Fruit fly (Drosophila melanogaster) whole organism, prepupa: ENCODE measurements around the gene ND-51.
A peak's percentile ranks its signal among the peaks of the same experiment; 100 is the strongest.

Source experiments
- Blimp-1 ChIP-seq: fragments of 200-800 bp; sonication (Bioruptor generic); optimal IDR thresholded peaks from 3 replicates; lab custom pipeline; 2017; ENCODE audit warnings: missing biosample characterization, missing genetic modification characterization, mild to moderate bottlenecking, moderate library complexity, missing genetic modification reagents
- CG10669 ChIP-seq: fragments of 200-800 bp; sonication (Bioruptor generic); optimal IDR thresholded peaks from 3 replicates; lab custom pipeline; 2018; ENCODE audit warnings: missing biosample characterization, mild to moderate bottlenecking, missing genetic modification characterization, moderate library complexity
- CG11294 ChIP-seq: fragments of 200-800 bp; sonication (Bioruptor generic); IDR thresholded peaks from 2 replicates; pipeline ENCODE4 v1.3.6; 2022; ENCODE audit warnings: missing biosample characterization, missing genetic modification characterization
- CG11762 ChIP-seq: fragments of 200-800 bp; sonication (Bioruptor generic); optimal IDR thresholded peaks from 3 replicates; lab custom pipeline; 2016; ENCODE audit warnings: missing biosample characterization, missing genetic modification characterization; ENCODE audit not compliant: insufficient read depth
- CG11902 ChIP-seq: fragments of 200-800 bp; sonication (Bioruptor generic); optimal IDR thresholded peaks from 3 replicates; lab custom pipeline; 2016; ENCODE audit warnings: missing biosample characterization, missing genetic modification characterization
- CG1621 ChIP-seq: fragments of 200-800 bp; sonication (Bioruptor generic); optimal IDR thresholded peaks from 3 replicates; lab custom pipeline; 2018; ENCODE audit warnings: missing biosample characterization, mild to moderate bottlenecking, missing genetic modification characterization
- CG16779 ChIP-seq: fragments of 200-800 bp; sonication (Bioruptor generic); optimal IDR thresholded peaks from 3 replicates; lab custom pipeline; 2017; ENCODE audit warnings: missing biosample characterization, mild to moderate bottlenecking, missing genetic modification characterization
- CG3032 ChIP-seq: fragments of 200-800 bp; optimal IDR thresholded peaks from 2 replicates; lab custom pipeline; 2019; ENCODE audit warnings: missing biosample characterization, mild to moderate bottlenecking, missing genetic modification characterization, moderate library complexity
- CG31627 ChIP-seq: fragments of 200-800 bp; sonication (Bioruptor generic); optimal IDR thresholded peaks from 3 replicates; lab custom pipeline; 2016; ENCODE audit warnings: missing biosample characterization, missing genetic modification characterization
- CG32006 ChIP-seq: fragments of 200-800 bp; sonication (Bioruptor generic); optimal IDR thresholded peaks from 3 replicates; lab custom pipeline; 2017; ENCODE audit warnings: missing biosample characterization, mild to moderate bottlenecking, missing genetic modification characterization
- CG34406 ChIP-seq: fragments of 200-800 bp; sonication (Bioruptor generic); optimal IDR thresholded peaks from 3 replicates; lab custom pipeline; 2016; ENCODE audit warnings: missing biosample characterization, missing genetic modification characterization
- CG3919 ChIP-seq: fragments of 200-800 bp; sonication (Bioruptor generic); optimal IDR thresholded peaks from 3 replicates; lab custom pipeline; 2016; ENCODE audit warnings: missing biosample characterization, missing genetic modification characterization
- CG4318 ChIP-seq: fragments of 200-800 bp; sonication (Bioruptor generic); optimal IDR thresholded peaks from 3 replicates; lab custom pipeline; 2017; ENCODE audit warnings: missing biosample characterization, mild to moderate bottlenecking, missing genetic modification characterization
- CG6163 ChIP-seq: fragments of 200-800 bp; sonication (Bioruptor generic); IDR thresholded peaks from 3 replicates; pipeline ENCODE4 v1.3.6; 2022; ENCODE audit warnings: missing biosample characterization, missing genetic modification characterization
- CG6276 ChIP-seq: fragments of 200-800 bp; sonication (Bioruptor generic); optimal IDR thresholded peaks from 2 replicates; lab custom pipeline; 2017; ENCODE audit warnings: missing biosample characterization, mild to moderate bottlenecking, missing genetic modification characterization
- CG6808 ChIP-seq: fragments of 200-800 bp; sonication (Bioruptor generic); optimal IDR thresholded peaks from 3 replicates; lab custom pipeline; 2017; ENCODE audit warnings: missing biosample characterization, missing genetic modification characterization, mild to moderate bottlenecking, moderate library complexity, missing genetic modification reagents
- CG6854 ChIP-seq: fragments of 200-800 bp; sonication (Bioruptor generic); optimal IDR thresholded peaks from 2 replicates; lab custom pipeline; 2017; ENCODE audit warnings: missing biosample characterization, mild to moderate bottlenecking, missing genetic modification characterization
- CG8119 ChIP-seq: fragments of 200-800 bp; sonication (Bioruptor generic); IDR thresholded peaks from 3 replicates; pipeline ENCODE4 v1.3.6; 2022; ENCODE audit warnings: missing biosample characterization, missing genetic modification characterization
- CG8319 ChIP-seq: fragments of 200-800 bp; sonication (Bioruptor generic); optimal IDR thresholded peaks from 3 replicates; lab custom pipeline; 2016; ENCODE audit warnings: missing biosample characterization, missing genetic modification characterization
- CG8632 ChIP-seq: fragments of 200-800 bp; sonication (Bioruptor generic); optimal IDR thresholded peaks from 3 replicates; lab custom pipeline; 2016; ENCODE audit warnings: missing biosample characterization, missing genetic modification characterization
- CG9139 ChIP-seq: fragments of 200-800 bp; sonication (Bioruptor generic); optimal IDR thresholded peaks from 3 replicates; lab custom pipeline; 2017; ENCODE audit warnings: missing biosample characterization, mild to moderate bottlenecking, missing genetic modification characterization
- Eip75B ChIP-seq: fragments of 200-800 bp; sonication (Bioruptor generic); optimal IDR thresholded peaks from 3 replicates; lab custom pipeline; 2016; ENCODE audit warnings: missing biosample characterization, missing genetic modification characterization
- Eip78C ChIP-seq: fragments of 200-800 bp; sonication (Bioruptor generic); peaks from one replicate; lab custom pipeline; 2016; ENCODE audit warnings: missing biosample characterization, missing genetic modification characterization
- Ets96B ChIP-seq: fragments of 200-800 bp; optimal IDR thresholded peaks from 2 replicates; lab custom pipeline; 2019; ENCODE audit warnings: missing biosample characterization, mild to moderate bottlenecking, missing genetic modification characterization, moderate library complexity
- Gug ChIP-seq: fragments of 200-800 bp; sonication (Bioruptor generic); IDR thresholded peaks from 2 replicates; pipeline ENCODE4 v1.3.6; 2022; ENCODE audit warnings: missing biosample characterization, missing genetic modification characterization
- Hr38 ChIP-seq: sonication (Bioruptor generic); optimal IDR thresholded peaks from 2 replicates; lab custom pipeline; 2016; ENCODE audit warnings: missing biosample characterization, missing genetic modification characterization
- Hr39 ChIP-seq: fragments of 200-800 bp; sonication (Bioruptor generic); optimal IDR thresholded peaks from 2 replicates; lab custom pipeline; 2016; ENCODE audit warnings: missing biosample characterization, missing genetic modification characterization
- Lpt ChIP-seq: fragments of 200-800 bp; sonication (Bioruptor generic); optimal IDR thresholded peaks from 3 replicates; lab custom pipeline; 2016; ENCODE audit warnings: missing biosample characterization, missing genetic modification characterization
- Met ChIP-seq: fragments of 200-800 bp; sonication (Bioruptor generic); optimal IDR thresholded peaks from 3 replicates; lab custom pipeline; 2016; ENCODE audit warnings: missing biosample characterization, missing genetic modification characterization
- Sox102F ChIP-seq: fragments of 200-800 bp; sonication (Bioruptor generic); optimal IDR thresholded peaks from 2 replicates; lab custom pipeline; 2016; ENCODE audit warnings: missing biosample characterization, mild to moderate bottlenecking, missing genetic modification characterization
- Sox14 ChIP-seq: fragments of 200-800 bp; sonication (Bioruptor generic); optimal IDR thresholded peaks from 3 replicates; lab custom pipeline; 2016; ENCODE audit warnings: missing biosample characterization, missing genetic modification characterization
- Sox15 ChIP-seq: fragments of 200-800 bp; sonication (Bioruptor generic); optimal IDR thresholded peaks from 3 replicates; lab custom pipeline; 2016; ENCODE audit warnings: missing biosample characterization, missing genetic modification characterization
- achi ChIP-seq: fragments of 200-800 bp; sonication (Bioruptor generic); optimal IDR thresholded peaks from 3 replicates; lab custom pipeline; 2016; ENCODE audit warnings: missing biosample characterization, missing genetic modification characterization
- acj6 ChIP-seq: fragments of 200-800 bp; sonication (Bioruptor generic); optimal IDR thresholded peaks from 3 replicates; lab custom pipeline; 2016; ENCODE audit warnings: missing biosample characterization, missing genetic modification characterization
- cyc ChIP-seq: fragments of 200-800 bp; sonication (Bioruptor generic); optimal IDR thresholded peaks from 3 replicates; lab custom pipeline; 2016; ENCODE audit warnings: missing biosample characterization, missing genetic modification characterization
- dac ChIP-seq: fragments of 200-800 bp; sonication (Bioruptor generic); optimal IDR thresholded peaks from 2 replicates; lab custom pipeline; 2017; ENCODE audit warnings: missing biosample characterization, mild to moderate bottlenecking, missing genetic modification characterization
- eg ChIP-seq: fragments of 200-800 bp; sonication (Bioruptor generic); IDR thresholded peaks from 3 replicates; pipeline ENCODE4 v1.3.6; 2022; ENCODE audit warnings: missing biosample characterization, missing genetic modification characterization
- esn ChIP-seq: fragments of 200-800 bp; sonication (Bioruptor generic); optimal IDR thresholded peaks from 2 replicates; lab custom pipeline; 2016; ENCODE audit warnings: missing biosample characterization, mild to moderate bottlenecking, missing genetic modification characterization, moderate library complexity
- fd59A ChIP-seq: fragments of 200-800 bp; sonication (Bioruptor generic); optimal IDR thresholded peaks from 2 replicates; lab custom pipeline; 2017; ENCODE audit warnings: missing biosample characterization, mild to moderate bottlenecking, missing genetic modification characterization, missing genetic modification reagents
- fkh ChIP-seq: fragments of 200-800 bp; sonication (Bioruptor generic); optimal IDR thresholded peaks from 3 replicates; lab custom pipeline; 2017; ENCODE audit warnings: missing biosample characterization, mild to moderate bottlenecking, missing genetic modification characterization, moderate library complexity
- lz ChIP-seq: fragments of 200-800 bp; sonication (Bioruptor generic); optimal IDR thresholded peaks from 3 replicates; lab custom pipeline; 2016; ENCODE audit warnings: missing biosample characterization, missing genetic modification characterization
- net ChIP-seq: fragments of 200-800 bp; sonication (Bioruptor generic); optimal IDR thresholded peaks from 3 replicates; lab custom pipeline; 2016; ENCODE audit warnings: missing biosample characterization, missing genetic modification characterization
- pdm3 ChIP-seq: fragments of 200-800 bp; sonication (Bioruptor generic); optimal IDR thresholded peaks from 3 replicates; lab custom pipeline; 2016; ENCODE audit warnings: missing biosample characterization, missing genetic modification characterization
- salr ChIP-seq, 2 experiments: fragments of 200-800 bp; sonication (Bioruptor generic); optimal IDR thresholded peaks; 3 replicates each; lab custom pipeline; 2016 to 2018; ENCODE audit warnings: missing biosample characterization in 2 of 2, missing genetic modification characterization in 2 of 2, mild to moderate bottlenecking in 1 of 2
- spab ChIP-seq: fragments of 200-800 bp; sonication (Bioruptor generic); optimal IDR thresholded peaks from 2 replicates; lab custom pipeline; 2017; ENCODE audit warnings: missing biosample characterization, mild to moderate bottlenecking, missing genetic modification characterization, missing genetic modification reagents
- ss ChIP-seq, 2 experiments: fragments of 200-800 bp; sonication (Bioruptor generic); optimal IDR thresholded peaks; 2 replicates in 1 of 2; 3 replicates in 1 of 2; lab custom pipeline; 2017 to 2018; ENCODE audit warnings: mild to moderate bottlenecking in 2 of 2, missing biosample characterization in 2 of 2, missing genetic modification characterization in 2 of 2, moderate library complexity in 1 of 2
- svp ChIP-seq: fragments of 200-800 bp; sonication (Bioruptor generic); peaks from one replicate; lab custom pipeline; 2016; ENCODE audit warnings: missing biosample characterization, missing genetic modification characterization
- vri ChIP-seq: fragments of 200-800 bp; sonication (Bioruptor generic); optimal IDR thresholded peaks from 3 replicates; lab custom pipeline; 2016; ENCODE audit warnings: missing biosample characterization, mild to moderate bottlenecking, missing genetic modification characterization

Gene ND-51

DNA sequence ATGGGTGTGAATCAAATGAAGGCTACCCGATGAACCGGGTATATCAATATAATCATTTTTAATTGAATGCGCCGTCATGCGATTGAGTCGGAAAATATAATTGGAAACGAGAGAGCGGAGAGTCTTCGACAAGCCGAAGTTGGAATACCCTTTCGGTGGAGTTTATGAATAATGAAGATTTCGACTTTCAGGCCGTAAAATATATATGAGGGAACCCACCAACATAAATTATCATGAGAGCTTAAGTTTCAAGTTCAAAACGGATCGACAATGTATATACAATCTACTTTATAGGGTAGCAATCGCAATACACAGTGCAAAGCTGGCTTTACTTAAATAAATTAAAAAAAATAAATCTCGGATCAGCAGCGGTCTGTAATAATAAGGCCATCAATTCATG is 30.7 kb downstream of the ND-51 start (continued):
- peak; percentile 27 for TF ChIP-seq achi
- no peak for TF ChIP-seq CG3919 (GFP tag; lab: Kevin White, UChicago)
- peak; percentile 59 for TF ChIP-seq Ets96B
- peak; percentile 49 for TF ChIP-seq spab (GFP tag; lab: Kevin White, UChicago)
- TF ChIP-seq CG4318 (GFP tag; lab: Kevin White, UChicago), result no peak
- TF ChIP-seq CG11902 (GFP tag; lab: Kevin White, UChicago), result peak; percentile 8
- TF ChIP-seq CG31627, result peak; percentile 44
- TF ChIP-seq fkh (GFP tag; lab: Kevin White, UChicago), result no peak
- TF ChIP-seq CG11762, result no peak
- peak; percentile 9 for TF ChIP-seq CG9139 (GFP tag; lab: Kevin White, UChicago)
- TF ChIP-seq net (GFP tag; lab: Kevin White, UChicago), result peak; percentile 41
- peak; percentile 20 for TF ChIP-seq CG1621 (tag; lab: Kevin White, UChicago)
- TF ChIP-seq pdm3 (GFP tag; lab: Kevin White, UChicago), result peak; percentile 36
- no peak for TF ChIP-seq vri (GFP tag; lab: Kevin White, UChicago)
- TF ChIP-seq Sox15 (GFP tag; lab: Kevin White, UChicago), result no peak
- peak; percentile 40 for TF ChIP-seq lz (GFP tag; lab: Kevin White, UChicago)
- TF ChIP-seq Sox14, result peak; percentile 36
- no peak for TF ChIP-seq Met
- no peak for TF ChIP-seq dac (GFP tag; lab: Kevin White, UChicago)
- no peak for TF ChIP-seq CG6276
- peak; percentile 19 for TF ChIP-seq CG34406 (GFP tag; lab: Kevin White, UChicago)
- peak; percentile 91 for TF ChIP-seq svp (GFP tag; lab: Kevin White, UChicago)
- TF ChIP-seq acj6 (GFP tag; lab: Kevin White, UChicago), result peak; percentile 12
- TF ChIP-seq Hr38, result no peak
- peak; percentile 13; the same call in 1 of the 2 replicates for TF ChIP-seq Gug (GFP tag; lab: Robert Waterston, UW)
- peak; percentile 86 for TF ChIP-seq Eip78C (GFP tag; lab: Kevin White, UChicago)
- peak; percentile 10 for TF ChIP-seq fd59A

DNA sequence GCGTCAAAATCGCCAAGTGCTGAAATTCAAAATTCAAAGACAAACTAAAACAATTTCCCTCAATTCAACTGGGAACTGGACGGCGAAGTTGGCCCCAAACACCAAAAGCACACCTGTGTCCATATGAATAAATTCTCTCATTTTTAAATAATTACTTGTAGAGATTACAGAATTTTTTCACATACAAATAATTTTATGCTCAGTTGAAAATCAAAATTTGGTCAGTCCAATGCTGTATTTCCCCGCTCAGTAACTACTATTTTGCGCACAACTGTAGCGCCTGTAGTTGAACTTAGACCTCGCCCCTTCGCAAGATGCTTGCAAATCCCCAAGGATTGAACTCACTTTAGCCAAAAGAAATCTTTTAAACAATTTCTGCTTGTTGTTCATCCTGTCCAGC is 33.8 kb downstream of the ND-51 start:
- TF ChIP-seq spab (GFP tag; lab: Kevin White, UChicago), result no peak
- peak; percentile 44; the same call in 2 of the 3 replicates for TF ChIP-seq CG8119 (GFP tag; lab: Robert Waterston, UW)
- TF ChIP-seq CG16779 (tag; lab: Kevin White, UChicago), result no peak
- peak; percentile 47 for TF ChIP-seq Eip78C (GFP tag; lab: Kevin White, UChicago)
- no peak for TF ChIP-seq CG11762
- no peak for TF ChIP-seq cyc (GFP tag; lab: Kevin White, UChicago)
- no peak for TF ChIP-seq vri (GFP tag; lab: Kevin White, UChicago)
- TF ChIP-seq ss (GFP tag; optimal IDR thresholded peaks at IDR 0.05; lab: Kevin White, UChicago), result no peak
- TF ChIP-seq CG3919 (GFP tag; lab: Kevin White, UChicago), result peak; percentile 5
- no peak for TF ChIP-seq Blimp-1 (GFP tag; lab: Kevin White, UChicago)
- TF ChIP-seq CG6808 (GFP tag; lab: Kevin White, UChicago), result no peak
- peak; percentile 7 for TF ChIP-seq CG31627
- no peak for TF ChIP-seq CG11294 (GFP tag; lab: Robert Waterston, UW)
- no peak for TF ChIP-seq CG10669 (GFP tag; lab: Kevin White, UChicago)
- TF ChIP-seq Hr38, result no peak
- TF ChIP-seq pdm3 (GFP tag; lab: Kevin White, UChicago), result peak; percentile 2
- TF ChIP-seq CG8319 (GFP tag; lab: Kevin White, UChicago), result no peak
- TF ChIP-seq achi, result peak; percentile 18
- TF ChIP-seq Eip75B (GFP tag; lab: Kevin White, UChicago), result no peak
- TF ChIP-seq CG3032 (tag; lab: Kevin White, UChicago), result no peak
- TF ChIP-seq fd59A, result no peak
- TF ChIP-seq CG34406 (GFP tag; lab: Kevin White, UChicago), result no peak
- TF ChIP-seq Sox15 (GFP tag; lab: Kevin White, UChicago), result no peak
- no peak for TF ChIP-seq Sox14
- TF ChIP-seq Hr39 (GFP tag; lab: Kevin White, UChicago), result peak; percentile 15
- no peak for TF ChIP-seq CG6276
- TF ChIP-seq lz (GFP tag; lab: Kevin White, UChicago), result no peak
- no peak for TF ChIP-seq dac (GFP tag; lab: Kevin White, UChicago)
- peak; percentile 39; the same call in 1 of the 3 replicates for TF ChIP-seq eg (GFP tag; lab: Robert Waterston, UW)
- TF ChIP-seq Sox102F (GFP tag; lab: Kevin White, UChicago), result no peak
- no peak for TF ChIP-seq salr (GFP tag; optimal IDR thresholded peaks at IDR 0.05; lab: Kevin White, UChicago)
- no peak for TF ChIP-seq CG6854 (GFP tag; lab: Kevin White, UChicago)
- TF ChIP-seq Lpt (GFP tag; lab: Kevin White, UChicago), result no peak
- TF ChIP-seq CG32006 (GFP tag; lab: Kevin White, UChicago), result peak; percentile 37
- peak; percentile 24 for TF ChIP-seq acj6 (GFP tag; lab: Kevin White, UChicago)
- peak; percentile 21; the same call in 1 of the 3 replicates for TF ChIP-seq CG6163 (GFP tag; lab: Robert Waterston, UW)
- TF ChIP-seq esn, result peak; percentile 1
- TF ChIP-seq CG8632 (GFP tag; lab: Kevin White, UChicago), result no peak
- no peak for TF ChIP-seq CG4318 (GFP tag; lab: Kevin White, UChicago)
